Comparison of ENCODE assay signal across 4 fruit fly cellular contexts in genomic region chr3L:13015823-13016465, dm6.
TF ChIP-seq lines count a peak whose summit lies in the region.

CG11267 (plus strand) TSS chr3L:13016050.

TF ChIP-seq in whole organism, adult, 20 proteins besides CTCF, POLR2A, EP300 and RAD21 (continued from another document):
- TF ChIP-seq bab1 (GFP tag; optimal IDR thresholded peaks at IDR 0.05; lab: Kevin White, UChicago) (peak; percentile 72), CG7101 (tag; optimal IDR thresholded peaks at IDR 0.05; lab: Kevin White, UChicago) (peak; percentile 72)
TF ChIP-seq in whole organism, adult: peak in this region for 16.

TF ChIP-seq in whole organism, embryonic, 481 proteins besides CTCF, POLR2A, EP300 and RAD21 (continued from another document and continues in another):
- 0 out of 3 replicates have a peak, but pooled peaks have one; percentile 5 for TF ChIP-seq z (GFP tag; IDR thresholded peaks at IDR 0.05; lab: Robert Waterston, UW)
- TF ChIP-seq CG6854 (GFP tag; optimal IDR thresholded peaks at IDR 0.05; lab: Kevin White, UChicago): peak; percentile 77
- TF ChIP-seq CG6272 (GFP tag; IDR thresholded peaks at IDR 0.05; lab: Robert Waterston, UW): peak; percentile 71
- peak; percentile 94 for TF ChIP-seq CG14441 (GFP tag; IDR thresholded peaks at IDR 0.05; lab: Robert Waterston, UW)
- TF ChIP-seq sna (GFP tag; IDR thresholded peaks at IDR 0.05; lab: Robert Waterston, UW; ENCODE audit: partially characterized antibody): no peak
- TF ChIP-seq Tbp (GFP tag; optimal IDR thresholded peaks at IDR 0.05; lab: Kevin White, UChicago): no peak
- peak; percentile 95 for TF ChIP-seq Rfx (GFP tag; IDR thresholded peaks at IDR 0.05; lab: Robert Waterston, UW)
- peak; percentile 71 for TF ChIP-seq vfl (GFP tag; optimal IDR thresholded peaks at IDR 0.05; lab: Kevin White, UChicago)
- TF ChIP-seq CG11247 (GFP tag; IDR thresholded peaks at IDR 0.05; lab: Robert Waterston, UW): peak; percentile 89
- TF ChIP-seq CG3163 (GFP tag; optimal IDR thresholded peaks at IDR 0.05; lab: Kevin White, UChicago): peak; percentile 12
- TF ChIP-seq BEAF-32 (GFP tag; optimal IDR thresholded peaks at IDR 0.05; lab: Kevin White, UChicago): peak; percentile 23
- TF ChIP-seq CG32772 (GFP tag; IDR thresholded peaks at IDR 0.05; lab: Robert Waterston, UW): peak; percentile 90
- no peak for TF ChIP-seq sd (tag; optimal IDR thresholded peaks at IDR 0.05; lab: Kevin White, UChicago)
- TF ChIP-seq Mad (GFP tag; optimal IDR thresholded peaks at IDR 0.05; lab: Kevin White, UChicago): peak; percentile 67
- peak; percentile 47 for TF ChIP-seq CG11398 (GFP tag; optimal IDR thresholded peaks at IDR 0.05; lab: Kevin White, UChicago)
- TF ChIP-seq Mrtf (GFP tag; IDR thresholded peaks at IDR 0.05; lab: Robert Waterston, UW): peak; percentile 82
- TF ChIP-seq Bgb (GFP tag; IDR thresholded peaks at IDR 0.05; lab: Robert Waterston, UW; ENCODE audit: partially characterized antibody): no peak
- TF ChIP-seq C15 (GFP tag; IDR thresholded peaks at IDR 0.05; lab: Robert Waterston, UW): peak; percentile 70
- TF ChIP-seq Kr (GFP tag; optimal IDR thresholded peaks at IDR 0.05; lab: Kevin White, UChicago): no peak
- TF ChIP-seq Sox102F (GFP tag; optimal IDR thresholded peaks at IDR 0.05; lab: Kevin White, UChicago): peak; percentile 82
- peak; percentile 69 for TF ChIP-seq Antp (GFP tag; optimal IDR thresholded peaks at IDR 0.05; lab: Kevin White, UChicago)
- peak; percentile 43 for TF ChIP-seq run (tag; optimal IDR thresholded peaks at IDR 0.05; lab: Kevin White, UChicago)
- peak; percentile 76 for TF ChIP-seq HmgD (GFP tag; optimal IDR thresholded peaks at IDR 0.05; lab: Kevin White, UChicago)
- TF ChIP-seq CG34376 (GFP tag; optimal IDR thresholded peaks at IDR 0.05; lab: Kevin White, UChicago): peak; percentile 71
- TF ChIP-seq slou (GFP tag; optimal IDR thresholded peaks at IDR 0.05; lab: Kevin White, UChicago): peak; percentile 76
- peak; percentile 74 for TF ChIP-seq CG13624 (GFP tag; optimal IDR thresholded peaks at IDR 0.05; lab: Kevin White, UChicago)
- TF ChIP-seq CG34224 (GFP tag; IDR thresholded peaks at IDR 0.05; lab: Robert Waterston, UW; ENCODE audit: partially characterized antibody): peak; percentile 37; the same call in 2 of the 3 replicates
- TF ChIP-seq B-H1 (GFP tag; IDR thresholded peaks at IDR 0.05; lab: Robert Waterston, UW): peak; percentile 87
- peak; percentile 54 for TF ChIP-seq Myb (GFP tag; optimal IDR thresholded peaks at IDR 0.05; lab: Kevin White, UChicago)
- peak; percentile 67 for TF ChIP-seq slp2 (GFP tag; optimal IDR thresholded peaks at IDR 0.05; lab: Kevin White, UChicago)
- TF ChIP-seq CG13894 (tag; optimal IDR thresholded peaks at IDR 0.05; lab: Kevin White, UChicago): peak; percentile 89
- peak; percentile 81 for TF ChIP-seq grau (tag; optimal IDR thresholded peaks at IDR 0.05; lab: Kevin White, UChicago)
- TF ChIP-seq ac (GFP tag; optimal IDR thresholded peaks at IDR 0.05; lab: Kevin White, UChicago): no peak
- peak; percentile 67 for TF ChIP-seq exex (tag; optimal IDR thresholded peaks at IDR 0.05; lab: Kevin White, UChicago)
- TF ChIP-seq CG15479 (GFP tag; optimal IDR thresholded peaks at IDR 0.05; lab: Kevin White, UChicago): no peak
- TF ChIP-seq CG4707 (GFP tag; optimal IDR thresholded peaks at IDR 0.05; lab: Kevin White, UChicago): no peak
- TF ChIP-seq psq (GFP tag; optimal IDR thresholded peaks at IDR 0.05; lab: Kevin White, UChicago): peak; percentile 1
- peak; percentile 70 for TF ChIP-seq fu2 (GFP tag; optimal IDR thresholded peaks at IDR 0.05; lab: Kevin White, UChicago)
- peak; percentile 67 for TF ChIP-seq az2 (GFP tag; optimal IDR thresholded peaks at IDR 0.05; lab: Kevin White, UChicago)
- TF ChIP-seq CG8281 (tag; optimal IDR thresholded peaks at IDR 0.05; lab: Kevin White, UChicago): peak; percentile 70
- no peak for TF ChIP-seq abd-A (tag; optimal IDR thresholded peaks at IDR 0.05; lab: Kevin White, UChicago)
- TF ChIP-seq Hsf (GFP tag; optimal IDR thresholded peaks at IDR 0.05; lab: Kevin White, UChicago): peak; percentile 82

TF ChIP-seq in whole organism, prepupa, 60 proteins besides CTCF, POLR2A, EP300 and RAD21 (continued from another document):
- TF ChIP-seq Hr38 (GFP tag; optimal IDR thresholded peaks at IDR 0.05; lab: Kevin White, UChicago): no peak
- peak; percentile 75 for TF ChIP-seq CG6808 (GFP tag; optimal IDR thresholded peaks at IDR 0.05; lab: Kevin White, UChicago)
- no peak for TF ChIP-seq CG16779 (tag; optimal IDR thresholded peaks at IDR 0.05; lab: Kevin White, UChicago)
- peak; percentile 86 for TF ChIP-seq CG10669 (GFP tag; optimal IDR thresholded peaks at IDR 0.05; lab: Kevin White, UChicago)
- TF ChIP-seq vri (GFP tag; optimal IDR thresholded peaks at IDR 0.05; lab: Kevin White, UChicago): peak; percentile 57
- peak; percentile 66 for TF ChIP-seq Sox15 (GFP tag; optimal IDR thresholded peaks at IDR 0.05; lab: Kevin White, UChicago)
- peak; percentile 70 for TF ChIP-seq CG4318 (GFP tag; optimal IDR thresholded peaks at IDR 0.05; lab: Kevin White, UChicago)
- TF ChIP-seq topi (GFP tag; optimal IDR thresholded peaks at IDR 0.05; lab: Kevin White, UChicago): peak; percentile 84
- TF ChIP-seq CG11762 (GFP tag; optimal IDR thresholded peaks at IDR 0.05; lab: Kevin White, UChicago; ENCODE audit: insufficient read depth): peak; percentile 82
- peak; percentile 78 for TF ChIP-seq dsx (GFP tag; optimal IDR thresholded peaks at IDR 0.05; lab: Kevin White, UChicago; ENCODE audit: poor library complexity, severe bottlenecking)
- TF ChIP-seq eg (GFP tag; IDR thresholded peaks at IDR 0.05; lab: Robert Waterston, UW): peak; percentile 93
- peak; percentile 66 for TF ChIP-seq dac (GFP tag; optimal IDR thresholded peaks at IDR 0.05; lab: Kevin White, UChicago)
- TF ChIP-seq CG34406 (GFP tag; optimal IDR thresholded peaks at IDR 0.05; lab: Kevin White, UChicago): peak; percentile 77
- peak; percentile 84 for TF ChIP-seq Sox14 (GFP tag; optimal IDR thresholded peaks at IDR 0.05; lab: Kevin White, UChicago)
- TF ChIP-seq svp (GFP tag; lab: Kevin White, UChicago): peak; percentile 90
- TF ChIP-seq CG10631 (GFP tag; optimal IDR thresholded peaks at IDR 0.05; lab: Kevin White, UChicago): peak; percentile 83
- TF ChIP-seq fd59A (GFP tag; optimal IDR thresholded peaks at IDR 0.05; lab: Kevin White, UChicago): peak; percentile 50
- peak; percentile 86 for TF ChIP-seq CG8119 (GFP tag; IDR thresholded peaks at IDR 0.05; lab: Robert Waterston, UW)
- peak; percentile 83 for TF ChIP-seq Hr39 (GFP tag; optimal IDR thresholded peaks at IDR 0.05; lab: Kevin White, UChicago)
- TF ChIP-seq CG15336 (GFP tag; IDR thresholded peaks at IDR 0.05; lab: Robert Waterston, UW): peak; percentile 88
- TF ChIP-seq OdsH (GFP tag; optimal IDR thresholded peaks at IDR 0.05; lab: Kevin White, UChicago): peak; percentile 80
- TF ChIP-seq net (GFP tag; optimal IDR thresholded peaks at IDR 0.05; lab: Kevin White, UChicago): peak; percentile 82
- peak; percentile 50 for TF ChIP-seq fkh (GFP tag; optimal IDR thresholded peaks at IDR 0.05; lab: Kevin White, UChicago)
- peak; percentile 70 for TF ChIP-seq CG7368 (GFP tag; optimal IDR thresholded peaks at IDR 0.05; lab: Kevin White, UChicago)
- peak; percentile 84 for TF ChIP-seq pdm3 (GFP tag; optimal IDR thresholded peaks at IDR 0.05; lab: Kevin White, UChicago)
- peak; percentile 38 for TF ChIP-seq CG6854 (GFP tag; optimal IDR thresholded peaks at IDR 0.05; lab: Kevin White, UChicago)
- peak; percentile 76 for TF ChIP-seq Eip75B (GFP tag; optimal IDR thresholded peaks at IDR 0.05; lab: Kevin White, UChicago)
- TF ChIP-seq CG6163 (GFP tag; IDR thresholded peaks at IDR 0.05; lab: Robert Waterston, UW): peak; percentile 93
- peak; percentile 91 for TF ChIP-seq CG3919 (GFP tag; optimal IDR thresholded peaks at IDR 0.05; lab: Kevin White, UChicago)
- peak; percentile 81 for TF ChIP-seq Lpt (GFP tag; optimal IDR thresholded peaks at IDR 0.05; lab: Kevin White, UChicago)
- TF ChIP-seq lz (GFP tag; optimal IDR thresholded peaks at IDR 0.05; lab: Kevin White, UChicago): peak; percentile 82
- peak; percentile 69 for TF ChIP-seq CG8632 (GFP tag; optimal IDR thresholded peaks at IDR 0.05; lab: Kevin White, UChicago)
- TF ChIP-seq Ets21C (GFP tag; optimal IDR thresholded peaks at IDR 0.05; lab: Kevin White, UChicago): peak; percentile 75
- TF ChIP-seq achi (GFP tag; optimal IDR thresholded peaks at IDR 0.05; lab: Kevin White, UChicago): peak; percentile 70
- peak; percentile 87 for TF ChIP-seq Hr4 (GFP tag; optimal IDR thresholded peaks at IDR 0.05; lab: Kevin White, UChicago)
- peak; percentile 72 for TF ChIP-seq CG6792 (GFP tag; optimal IDR thresholded peaks at IDR 0.05; lab: Kevin White, UChicago)
- TF ChIP-seq CG31627 (GFP tag; optimal IDR thresholded peaks at IDR 0.05; lab: Kevin White, UChicago): peak; percentile 85
- TF ChIP-seq Met (GFP tag; optimal IDR thresholded peaks at IDR 0.05; lab: Kevin White, UChicago): peak; percentile 87
- TF ChIP-seq CG11294 (GFP tag; IDR thresholded peaks at IDR 0.05; lab: Robert Waterston, UW): peak; percentile 86
- TF ChIP-seq CG9139 (GFP tag; optimal IDR thresholded peaks at IDR 0.05; lab: Kevin White, UChicago): peak; percentile 70
TF ChIP-seq in whole organism, prepupa: peak in this region for 57.

TF ChIP-seq in whole organism, wandering third instar larva, 38 proteins besides CTCF, POLR2A, EP300 and RAD21 (continued from another document):
- peak; percentile 70 for TF ChIP-seq rgr (GFP tag; optimal IDR thresholded peaks at IDR 0.05; lab: Kevin White, UChicago)
- peak; percentile 46 for TF ChIP-seq psq (GFP tag; optimal IDR thresholded peaks at IDR 0.05; lab: Kevin White, UChicago)
- no peak for TF ChIP-seq Vsx2 (GFP tag; optimal IDR thresholded peaks at IDR 0.05; lab: Kevin White, UChicago; ENCODE audit: partially characterized antibody)
- no peak for TF ChIP-seq dsf (GFP tag; optimal IDR thresholded peaks at IDR 0.05; lab: Kevin White, UChicago; ENCODE audit: borderline replicate concordance)
- TF ChIP-seq N (GFP tag; optimal IDR thresholded peaks at IDR 0.05; lab: Kevin White, UChicago): no peak
- TF ChIP-seq sv (GFP tag; optimal IDR thresholded peaks at IDR 0.05; lab: Kevin White, UChicago): peak; percentile 38
- peak; percentile 21 for TF ChIP-seq brk (GFP tag; optimal IDR thresholded peaks at IDR 0.05; lab: Kevin White, UChicago)
- peak; percentile 79 for TF ChIP-seq Hnf4 (GFP tag; optimal IDR thresholded peaks at IDR 0.05; lab: Kevin White, UChicago)
- no peak for TF ChIP-seq Dif (GFP tag; optimal IDR thresholded peaks at IDR 0.05; lab: Kevin White, UChicago; ENCODE audit: partially characterized antibody)
- TF ChIP-seq h (GFP tag; optimal IDR thresholded peaks at IDR 0.05; lab: Kevin White, UChicago): peak; percentile 77
- TF ChIP-seq dl (GFP tag; optimal IDR thresholded peaks at IDR 0.05; lab: Kevin White, UChicago; ENCODE audit: insufficient read depth in 1 of 2, partially characterized antibody in 2 of 2): no peak
- TF ChIP-seq usp (GFP tag; optimal IDR thresholded peaks at IDR 0.05; lab: Kevin White, UChicago): no peak
